Worm (Caenorhabditis elegans): ENCODE measurements around the gene pqn-41.

Gene pqn-41

DNA sequence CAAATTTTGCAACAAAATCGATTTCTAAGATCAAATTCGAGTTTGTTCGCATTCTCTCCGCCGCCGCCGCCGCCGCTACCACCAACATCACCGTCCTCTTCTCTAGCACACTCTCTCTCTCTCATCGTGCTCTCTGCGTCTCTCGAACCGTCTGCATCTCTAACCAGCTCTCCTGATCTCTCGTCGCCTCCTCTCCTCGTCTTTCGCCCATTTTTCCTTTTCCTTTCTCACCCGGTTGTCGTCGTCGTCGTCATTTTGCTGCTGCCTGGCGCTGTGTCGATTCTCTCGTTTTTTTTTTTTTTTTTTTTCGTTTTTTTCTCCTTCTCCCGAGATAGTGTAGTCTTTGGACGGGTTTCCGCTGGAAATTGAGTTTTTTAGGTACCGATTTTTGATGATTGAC is 20.7 kb downstream of the pqn-41 start (continued):
- TF ChIP-seq fkh-4 (tag; optimal IDR thresholded peaks at IDR 0.05; ENCODE audit: borderline replicate concordance) (peak; percentile 50), nhr-28 (tag; optimal IDR thresholded peaks at IDR 0.05) (no peak), aly-2 (tag; optimal IDR thresholded peaks at IDR 0.05) (no peak), pag-3 (tag; optimal IDR thresholded peaks at IDR 0.05; ENCODE audit: borderline replicate concordance, insufficient read depth) (no peak), snpc-4 (tag; optimal IDR thresholded peaks at IDR 0.05) (peak; percentile 73), nhr-71 (tag; optimal IDR thresholded peaks at IDR 0.05) (peak; percentile 99), nhr-76 (tag; optimal IDR thresholded peaks at IDR 0.05) (peak; percentile 49), lir-3 (tag; optimal IDR thresholded peaks at IDR 0.05; ENCODE audit: poor library complexity) (no peak), nhr-84 (tag; optimal IDR thresholded peaks at IDR 0.05) (no peak), tlp-1 (tag; optimal IDR thresholded peaks at IDR 0.05) (no peak), mdl-1 (tag; optimal IDR thresholded peaks at IDR 0.05) (peak in 1 of 2 experiments; percentile 95), jun-1 (tag; optimal IDR thresholded peaks at IDR 0.05) (peak; percentile 97), fkh-10 (GFP tag; optimal IDR thresholded peaks at IDR 0.05) (peak; percentile 81), dpl-1 (GFP tag; optimal IDR thresholded peaks at IDR 0.05) (peak; percentile 55 to 57 (median 55)), unc-62 (GFP tag; optimal IDR thresholded peaks at IDR 0.05) (peak; percentile 65), F16B12.6 (tag; optimal IDR thresholded peaks at IDR 0.05) (peak; percentile 34), ceh-8 (GFP tag; optimal IDR thresholded peaks at IDR 0.05) (peak; percentile 91), sox-4 (tag; optimal IDR thresholded peaks at IDR 0.05) (peak; percentile 82), zag-1 (tag; optimal IDR thresholded peaks at IDR 0.05) (peak; percentile 25), nhr-12 (tag; optimal IDR thresholded peaks at IDR 0.05) (peak; percentile 26), C34B4.2 (tag; optimal IDR thresholded peaks at IDR 0.05) (no peak), ceh-63 (GFP tag; optimal IDR thresholded peaks at IDR 0.05) (no peak), lin-39 (tag; optimal IDR thresholded peaks at IDR 0.05) (peak; percentile 67), ceh-88 (GFP tag; IDR thresholded peaks at IDR 0.05) (peak; percentile 70), elt-3 (tag; optimal IDR thresholded peaks at IDR 0.05) (peak in 3 of 6 experiments; percentile 80 to 89 (median 88)), C16A3.4 (tag; optimal IDR thresholded peaks at IDR 0.05) (no peak), lin-13 (GFP tag; optimal IDR thresholded peaks at IDR 0.05) (peak; percentile 88), lsy-2 (tag; optimal IDR thresholded peaks at IDR 0.05) (peak; percentile 83 to 90), hlh-4 (tag; optimal IDR thresholded peaks at IDR 0.05) (no peak), lin-14 (GFP tag; optimal IDR thresholded peaks at IDR 0.05) (peak; percentile 99), lin-35 (GFP tag; optimal IDR thresholded peaks at IDR 0.05) (peak; percentile 70 to 85), swsn-7 (tag; optimal IDR thresholded peaks at IDR 0.05) (peak; percentile 96), ama-1 (optimal IDR thresholded peaks at IDR 0.05) (peak; percentile 55), isw-1 (GFP tag; IDR thresholded peaks at IDR 0.05) (peak; percentile 78), elt-2 (tag; optimal IDR thresholded peaks at IDR 0.05) (peak; percentile 71), alr-1 (tag; optimal IDR thresholded peaks at IDR 0.05; ENCODE audit: borderline replicate concordance) (no peak), efl-1 (optimal IDR thresholded peaks at IDR 0.05) (peak; percentile 85 to 95), efl-1 (GFP tag; optimal IDR thresholded peaks at IDR 0.05 in 1 of 2) (peak; percentile 55 to 97), nhr-90 (tag; optimal IDR thresholded peaks at IDR 0.05; ENCODE audit: poor library complexity) (peak; percentile 96), Y116A8C.19 (tag; optimal IDR thresholded peaks at IDR 0.05; ENCODE audit: borderline replicate concordance) (no peak), mep-1 (tag; optimal IDR thresholded peaks at IDR 0.05) (peak; percentile 48), sptf-1 (tag; optimal IDR thresholded peaks at IDR 0.05) (no peak), blmp-1 (tag; optimal IDR thresholded peaks at IDR 0.05) (peak; percentile 96)

DNA sequence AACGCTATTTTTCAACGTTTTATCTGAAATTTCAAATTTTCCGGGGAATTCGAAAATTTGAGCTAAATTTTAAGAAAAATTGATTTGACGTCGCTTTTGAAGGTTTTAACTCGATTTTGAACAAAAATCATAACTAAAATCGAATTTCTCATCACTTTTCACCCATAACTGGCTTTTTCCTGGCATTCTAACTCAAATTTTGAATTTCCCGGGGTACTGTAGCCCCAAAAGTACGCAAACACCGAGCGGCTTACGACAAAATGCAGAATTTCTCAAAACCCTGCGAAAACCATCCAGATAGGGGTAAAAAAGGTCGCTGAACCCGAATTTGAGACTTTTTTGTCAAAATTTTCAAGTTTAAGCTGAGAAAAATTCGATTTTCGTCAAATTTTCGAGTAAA is 21.5 kb downstream of the pqn-41 start:
- TF ChIP-seq ceh-82 (tag; optimal IDR thresholded peaks at IDR 0.05) (no peak), lsy-2 (tag; optimal IDR thresholded peaks at IDR 0.05) (peak in 1 of 2 experiments; percentile 55), lin-13 (GFP tag; optimal IDR thresholded peaks at IDR 0.05) (peak; percentile 48)

Measured in whole organism, L1 larva.